Fruit fly (Drosophila melanogaster) whole organism, wandering third instar larva: ENCODE data around the gene CG5860.

ENCODE experiments used
- Abd-B ChIP-seq: fragments of >200 bp; optimal IDR thresholded peaks from 2 replicates; lab custom pipeline; 2017; ENCODE audit warnings: missing biosample characterization, missing genetic modification characterization
- CG32264 ChIP-seq: fragments of 200-800 bp; sonication (Bioruptor generic); optimal IDR thresholded peaks from 2 replicates; lab custom pipeline; 2016; ENCODE audit warnings: missing biosample characterization, missing genetic modification characterization
- CG9705 ChIP-seq: fragments of 200-800 bp; sonication (Bioruptor generic); optimal IDR thresholded peaks from 2 replicates; lab custom pipeline; 2018; ENCODE audit warnings: missing biosample characterization, mild to moderate bottlenecking, missing genetic modification characterization
- CrebA ChIP-seq: fragments of 200-800 bp; sonication (Bioruptor generic); optimal IDR thresholded peaks from 2 replicates; lab custom pipeline; 2016; ENCODE audit warnings: missing biosample characterization, mild to moderate bottlenecking, missing genetic modification characterization, borderline replicate concordance
- Dfd ChIP-seq: fragments of >200 bp; optimal IDR thresholded peaks from 2 replicates; lab custom pipeline; 2017; ENCODE audit warnings: missing biosample characterization, missing genetic modification characterization
- Dif ChIP-seq: fragments of 200-275, 200-300 bp; sonication (Bioruptor generic); optimal IDR thresholded peaks from 2 replicates; lab custom pipeline; 2018; ENCODE audit warnings: missing biosample characterization, missing genetic modification characterization; ENCODE audit not compliant: partially characterized antibody
- GATAd ChIP-seq: sonication (Bioruptor generic); optimal IDR thresholded peaks from 2 replicates; lab custom pipeline; 2016; ENCODE audit warnings: missing biosample characterization, missing genetic modification characterization
- HLH106 ChIP-seq: fragments of 200-800 bp; optimal IDR thresholded peaks from 3 replicates; lab custom pipeline; 2019; ENCODE audit warnings: missing biosample characterization, mild to moderate bottlenecking, missing genetic modification characterization, moderate library complexity
- Hnf4 ChIP-seq: fragments of 200-800 bp; sonication (Bioruptor generic); optimal IDR thresholded peaks from 2 replicates; lab custom pipeline; 2016; ENCODE audit warnings: missing biosample characterization, mild to moderate bottlenecking, missing genetic modification characterization
- Hr78 ChIP-seq: fragments of >200 bp; optimal IDR thresholded peaks from 2 replicates; lab custom pipeline; 2017; ENCODE audit warnings: missing biosample characterization, missing genetic modification characterization
- Hr83 ChIP-seq: fragments of 200-300 bp; sonication (Bioruptor generic); optimal IDR thresholded peaks from 2 replicates; lab custom pipeline; 2016; ENCODE audit warnings: missing biosample characterization, mild to moderate bottlenecking, missing genetic modification characterization, moderate library complexity; ENCODE audit not compliant: poor library complexity, severe bottlenecking
- Jra ChIP-seq: sonication (Bioruptor generic); optimal IDR thresholded peaks from 2 replicates; lab custom pipeline; 2016; ENCODE audit warnings: missing biosample characterization, missing genetic modification characterization
- Mio ChIP-seq: sonication (Bioruptor generic); optimal IDR thresholded peaks from 2 replicates; lab custom pipeline; 2016; ENCODE audit warnings: missing biosample characterization, missing genetic modification characterization
- Myc ChIP-seq: fragments of >200 bp; optimal IDR thresholded peaks from 2 replicates; lab custom pipeline; 2017
- N ChIP-seq: fragments of >200 bp; optimal IDR thresholded peaks from 2 replicates; lab custom pipeline; 2018; ENCODE audit warnings: missing biosample characterization, missing external identifiers, missing genetic modification characterization
- OdsH ChIP-seq: fragments of 200-800 bp; sonication (Bioruptor generic); optimal IDR thresholded peaks from 2 replicates; lab custom pipeline; 2016; ENCODE audit warnings: missing biosample characterization, mild to moderate bottlenecking, missing genetic modification characterization
- Rel ChIP-seq, 2 experiments: fragments of 200-800 bp; sonication (Bioruptor generic) in 1 of 2; optimal IDR thresholded peaks; 2 replicates in 1 of 2; 3 replicates in 1 of 2; lab custom pipeline; 2016 to 2019; ENCODE audit warnings: mild to moderate bottlenecking in 2 of 2, missing biosample characterization in 2 of 2, missing genetic modification characterization in 2 of 2, moderate library complexity in 1 of 2
- Sp1 ChIP-seq: fragments of 200-800 bp; sonication (Bioruptor generic); optimal IDR thresholded peaks from 3 replicates; lab custom pipeline; 2019; ENCODE audit warnings: missing biosample characterization, mild to moderate bottlenecking, missing genetic modification characterization, moderate library complexity
- Vsx2 ChIP-seq: fragments of 200-300, 225-300 bp; sonication (Bioruptor generic); optimal IDR thresholded peaks from 2 replicates; lab custom pipeline; 2018; ENCODE audit warnings: missing biosample characterization, missing genetic modification characterization; ENCODE audit not compliant: partially characterized antibody
- br ChIP-seq: fragments of 200-800 bp; sonication (Bioruptor generic); optimal IDR thresholded peaks from 2 replicates; lab custom pipeline; 2016; ENCODE audit warnings: missing biosample characterization, missing genetic modification characterization
- brk ChIP-seq: fragments of 200-800 bp; sonication (Bioruptor generic); optimal IDR thresholded peaks from 2 replicates; lab custom pipeline; 2016; ENCODE audit warnings: missing biosample characterization, mild to moderate bottlenecking, missing genetic modification characterization
- dl ChIP-seq, 2 experiments: fragments of 175-275, 200-275 bp in 1 of 2; fragments of 200-275 bp in 1 of 2; sonication (Bioruptor generic); optimal IDR thresholded peaks; lab custom pipeline; 2018; ENCODE audit warnings: mild to moderate bottlenecking in 2 of 2, missing biosample characterization in 2 of 2, missing genetic modification characterization in 2 of 2, moderate library complexity in 2 of 2; ENCODE audit not compliant: partially characterized antibody in 2 of 2, insufficient read depth in 1 of 2
- dmrt93B ChIP-seq: fragments of 200-800 bp; sonication (Bioruptor generic); optimal IDR thresholded peaks from 2 replicates; lab custom pipeline; 2018; ENCODE audit warnings: missing biosample characterization, mild to moderate bottlenecking, missing genetic modification characterization
- dsf ChIP-seq: sonication (Bioruptor generic); optimal IDR thresholded peaks from 2 replicates; lab custom pipeline; 2016; ENCODE audit warnings: missing biosample characterization, missing genetic modification characterization, borderline replicate concordance
- ey ChIP-seq: fragments of 200-800 bp; sonication (Bioruptor generic); optimal IDR thresholded peaks from 2 replicates; lab custom pipeline; 2016; ENCODE audit warnings: missing biosample characterization, missing genetic modification characterization
- foxo ChIP-seq, 2 experiments: fragments of 200-800 bp; sonication (Bioruptor generic); optimal IDR thresholded peaks; 2 replicates in 1 of 2; 3 replicates in 1 of 2; lab custom pipeline; 2016 to 2017; ENCODE audit warnings: missing biosample characterization in 2 of 2, missing genetic modification characterization in 2 of 2
- fru ChIP-seq: fragments of 200-800 bp; sonication (Bioruptor generic); optimal IDR thresholded peaks from 3 replicates; lab custom pipeline; 2016; ENCODE audit warnings: missing biosample characterization, mild to moderate bottlenecking, missing genetic modification characterization
- h ChIP-seq: fragments of 200-800 bp; sonication (Bioruptor generic); optimal IDR thresholded peaks from 3 replicates; lab custom pipeline; 2016; ENCODE audit warnings: missing biosample characterization, mild to moderate bottlenecking, missing genetic modification characterization
- jim ChIP-seq: fragments of 175-275, 200-325 bp; sonication (Bioruptor generic); optimal IDR thresholded peaks from 2 replicates; lab custom pipeline; 2016; ENCODE audit warnings: missing biosample characterization, mild to moderate bottlenecking, missing genetic modification characterization
- lola ChIP-seq: fragments of >200 bp; optimal IDR thresholded peaks from 2 replicates; lab custom pipeline; 2017; ENCODE audit warnings: missing biosample characterization, missing genetic modification characterization
- pan ChIP-seq: fragments of >200 bp; optimal IDR thresholded peaks from 2 replicates; lab custom pipeline; 2017
- psq ChIP-seq: fragments of 200-800 bp; sonication (Bioruptor generic); optimal IDR thresholded peaks from 3 replicates; lab custom pipeline; 2017; ENCODE audit warnings: missing biosample characterization, mild to moderate bottlenecking, missing genetic modification characterization, moderate library complexity
- rgr ChIP-seq: fragments of 200-800 bp; sonication (Bioruptor generic); optimal IDR thresholded peaks from 3 replicates; lab custom pipeline; 2016; ENCODE audit warnings: missing biosample characterization, mild to moderate bottlenecking, missing genetic modification characterization
- sage ChIP-seq: fragments of 200-800 bp; sonication (Bioruptor generic); optimal IDR thresholded peaks from 2 replicates; lab custom pipeline; 2016; ENCODE audit warnings: missing biosample characterization, mild to moderate bottlenecking, missing genetic modification characterization
- sv ChIP-seq: fragments of 200-800 bp; sonication (Bioruptor generic); optimal IDR thresholded peaks from 3 replicates; lab custom pipeline; 2016; ENCODE audit warnings: missing biosample characterization, missing genetic modification characterization
- tai ChIP-seq: sonication (Bioruptor generic); optimal IDR thresholded peaks from 2 replicates; lab custom pipeline; 2016; ENCODE audit warnings: missing biosample characterization, missing genetic modification characterization
- usp ChIP-seq: fragments of >200 bp; optimal IDR thresholded peaks from 2 replicates; lab custom pipeline; 2017; ENCODE audit warnings: missing biosample characterization, missing genetic modification characterization
- woc ChIP-seq: sonication (Bioruptor generic); optimal IDR thresholded peaks from 2 replicates; lab custom pipeline; 2016; ENCODE audit warnings: missing biosample characterization, mild to moderate bottlenecking, missing genetic modification characterization

The CG5860 gene

dm6 chr3R:17403618-17404017 lies 5.8 kb upstream of the CG5860 start, which contains the start of gene CG34280:
TSS of gene CG34280 (minus strand) at chr3R:17403718.
- no peak for TF ChIP-seq Abd-B (GFP tag; lab: Kevin White, UChicago)
- TF ChIP-seq Vsx2 (GFP tag; lab: Kevin White, UChicago), result peak; percentile 45
- no peak for TF ChIP-seq Dif

- TF ChIP-seq woc (no peak), tai (GFP tag; lab: Kevin White, UChicago) (peak; percentile 59), fru (peak; percentile 2), HLH106 (tag; lab: Kevin White, UChicago) (peak; percentile 12), CG9705 (GFP tag; lab: Kevin White, UChicago) (no peak), Rel (GFP tag; optimal IDR thresholded peaks at IDR 0.05; lab: Kevin White, UChicago) (no peak), Rel (tag; optimal IDR thresholded peaks at IDR 0.05; lab: Kevin White, UChicago) (no peak), Sp1 (GFP tag; lab: Kevin White, UChicago) (no peak), GATAd (GFP tag; lab: Kevin White, UChicago) (no peak), Hr78 (GFP tag; lab: Kevin White, UChicago) (no peak), jim (GFP tag; lab: Kevin White, UChicago) (no peak), Jra (peak; percentile 36), OdsH (peak; percentile 60), Hnf4 (GFP tag; lab: Kevin White, UChicago) (peak; percentile 78), lola (GFP tag; lab: Kevin White, UChicago) (no peak), Myc (lab: Kevin White, UChicago) (no peak), sv (no peak), pan (lab: Kevin White, UChicago) (no peak), Dfd (no peak), dl (GFP tag; optimal IDR thresholded peaks at IDR 0.05; lab: Kevin White, UChicago; ENCODE audit: insufficient read depth in 1 of 2, partially characterized antibody in 2 of 2) (no peak), CG32264 (GFP tag; lab: Kevin White, UChicago) (no peak), Mio (no peak), brk (GFP tag; lab: Kevin White, UChicago) (peak; percentile 40), usp (GFP tag; lab: Kevin White, UChicago) (no peak), N (GFP tag; lab: Kevin White, UChicago) (no peak), Vsx2 (GFP tag; lab: Kevin White, UChicago) (no peak), Dif (no peak), ey (GFP tag; lab: Kevin White, UChicago) (no peak), sage (no peak), foxo (GFP tag; optimal IDR thresholded peaks at IDR 0.05; lab: Kevin White, UChicago) (peak in 1 of 2 experiments; percentile 5), h (peak; percentile 16), dmrt93B (GFP tag; lab: Kevin White, UChicago) (no peak), CrebA (GFP tag; lab: Kevin White, UChicago) (no peak), Abd-B (GFP tag; lab: Kevin White, UChicago) (no peak), rgr (peak; percentile 72), br (GFP tag; lab: Kevin White, UChicago) (peak; percentile 55), dsf (GFP tag; lab: Kevin White, UChicago) (no peak), psq (GFP tag; lab: Kevin White, UChicago) (no peak), Hr83 (peak; percentile 77)
Observed at dm6 chr3R:17404155-17404554, 5.3 kb upstream of the CG5860 start.

dm6 chr3R:17405009-17405408 lies 4.4 kb upstream of the CG5860 start, which contains the start of gene CG42823:
TSS of gene CG42823 (minus strand) at chr3R:17405109.
- TF ChIP-seq h (no peak), fru (no peak), psq (GFP tag; lab: Kevin White, UChicago) (no peak), Myc (lab: Kevin White, UChicago) (no peak), N (GFP tag; lab: Kevin White, UChicago) (no peak)
